Fruit fly (Drosophila melanogaster): Measurements from ENCODE around the gene Cpsf5.

Cpsf5 gene

dm6 chr3L:9420054-9420818 is 9.4 kb downstream of the Cpsf5 start (continued):
- TF ChIP-seq OdsH (GFP tag; optimal IDR thresholded peaks at IDR 0.05) (peak; percentile 95), eg (GFP tag; IDR thresholded peaks at IDR 0.05) (peak; percentile 98), lz (GFP tag; optimal IDR thresholded peaks at IDR 0.05) (peak; percentile 98), dsx (GFP tag; optimal IDR thresholded peaks at IDR 0.05; ENCODE audit: poor library complexity, severe bottlenecking) (peak; percentile 100), Sox14 (GFP tag; optimal IDR thresholded peaks at IDR 0.05) (peak; percentile 98), Hr4 (GFP tag; optimal IDR thresholded peaks at IDR 0.05) (peak; percentile 95), esn (GFP tag; optimal IDR thresholded peaks at IDR 0.05) (peak; percentile 99), CG8632 (GFP tag; optimal IDR thresholded peaks at IDR 0.05) (peak; percentile 97), CG11902 (GFP tag; optimal IDR thresholded peaks at IDR 0.05) (peak; percentile 95), CG32006 (GFP tag; optimal IDR thresholded peaks at IDR 0.05) (peak; percentile 95), achi (GFP tag; optimal IDR thresholded peaks at IDR 0.05) (peak; percentile 96), fd85E (GFP tag; optimal IDR thresholded peaks at IDR 0.05) (peak; percentile 87), fkh (GFP tag; optimal IDR thresholded peaks at IDR 0.05) (no peak), CG15336 (GFP tag; IDR thresholded peaks at IDR 0.05) (peak; percentile 98), CG3919 (GFP tag; optimal IDR thresholded peaks at IDR 0.05) (peak; percentile 96), Hr38 (GFP tag; optimal IDR thresholded peaks at IDR 0.05) (no peak), CG9139 (GFP tag; optimal IDR thresholded peaks at IDR 0.05) (peak; percentile 94)

dm6 chr3L:9420819-9421130 is 9.9 kb downstream of the Cpsf5 start:
- TF ChIP-seq eg (GFP tag; IDR thresholded peaks at IDR 0.05) (no peak), CG8119 (GFP tag; IDR thresholded peaks at IDR 0.05) (no peak), ss (GFP tag; optimal IDR thresholded peaks at IDR 0.05) (no peak), CG6808 (GFP tag; optimal IDR thresholded peaks at IDR 0.05) (no peak), CG6163 (GFP tag; IDR thresholded peaks at IDR 0.05) (no peak), Eip75B (GFP tag; optimal IDR thresholded peaks at IDR 0.05) (no peak), fd85E (GFP tag; optimal IDR thresholded peaks at IDR 0.05) (no peak), Gug (GFP tag; IDR thresholded peaks at IDR 0.05) (no peak), Hr38 (GFP tag; optimal IDR thresholded peaks at IDR 0.05) (no peak), pdm3 (GFP tag; optimal IDR thresholded peaks at IDR 0.05) (no peak), CG6854 (GFP tag; optimal IDR thresholded peaks at IDR 0.05) (no peak), Hr39 (GFP tag; optimal IDR thresholded peaks at IDR 0.05) (no peak)

dm6 chr3L:9421621-9422020 is 10.8 kb downstream of the Cpsf5 start:
- TF ChIP-seq spab (GFP tag; optimal IDR thresholded peaks at IDR 0.05) = no peak
- TF ChIP-seq ss (GFP tag; optimal IDR thresholded peaks at IDR 0.05) = peak in 1 of 2 experiments; percentile 52

dm6 chr3L:9422135-9422534 is 11.3 kb downstream of the Cpsf5 start:
- TF ChIP-seq pdm3 (GFP tag; optimal IDR thresholded peaks at IDR 0.05) (no peak), Hr39 (GFP tag; optimal IDR thresholded peaks at IDR 0.05) (no peak), Ets21C (GFP tag; optimal IDR thresholded peaks at IDR 0.05) (no peak), Eip78C (GFP tag) (peak; percentile 8), Gug (GFP tag; IDR thresholded peaks at IDR 0.05) (no peak)

- peak; percentile 99 for TF ChIP-seq lz (GFP tag; optimal IDR thresholded peaks at IDR 0.05)
- peak; percentile 99 for TF ChIP-seq acj6 (GFP tag; optimal IDR thresholded peaks at IDR 0.05)
- TF ChIP-seq fd59A (GFP tag; optimal IDR thresholded peaks at IDR 0.05) = peak; percentile 95
- TF ChIP-seq cyc (GFP tag; optimal IDR thresholded peaks at IDR 0.05) = peak; percentile 99
- TF ChIP-seq CG10669 (GFP tag; optimal IDR thresholded peaks at IDR 0.05) = peak; percentile 98
- TF ChIP-seq Met (GFP tag; optimal IDR thresholded peaks at IDR 0.05) = peak; percentile 99
- TF ChIP-seq CG9139 (GFP tag; optimal IDR thresholded peaks at IDR 0.05) = peak; percentile 92
- TF ChIP-seq CG31627 (GFP tag; optimal IDR thresholded peaks at IDR 0.05) = peak; percentile 99
- peak; percentile 98 for TF ChIP-seq CG16779 (tag; optimal IDR thresholded peaks at IDR 0.05)
- TF ChIP-seq CG4318 (GFP tag; optimal IDR thresholded peaks at IDR 0.05) = peak; percentile 94
- peak; percentile 95 for TF ChIP-seq spab (GFP tag; optimal IDR thresholded peaks at IDR 0.05)
- peak; percentile 99 for TF ChIP-seq CG8632 (GFP tag; optimal IDR thresholded peaks at IDR 0.05)
- TF ChIP-seq CG7368 (GFP tag; optimal IDR thresholded peaks at IDR 0.05) = peak; percentile 99
- peak; percentile 99 for TF ChIP-seq Hr39 (GFP tag; optimal IDR thresholded peaks at IDR 0.05)
- TF ChIP-seq topi (GFP tag; optimal IDR thresholded peaks at IDR 0.05) = peak; percentile 99
- TF ChIP-seq svp (GFP tag) = peak; percentile 100
- peak; percentile 95 to 96 for TF ChIP-seq salr (GFP tag; optimal IDR thresholded peaks at IDR 0.05)
- TF ChIP-seq Hr38 (GFP tag; optimal IDR thresholded peaks at IDR 0.05) = peak; percentile 21
- TF ChIP-seq OdsH (GFP tag; optimal IDR thresholded peaks at IDR 0.05) = peak; percentile 99
- TF ChIP-seq pdm3 (GFP tag; optimal IDR thresholded peaks at IDR 0.05) = peak; percentile 99
Observed at dm6 chr3L:9422636-9423419, 12.0 kb downstream of the Cpsf5 start, which contains the start of gene aay. TSS of gene aay (plus strand) at chr3L:9423253.
